Worm (Caenorhabditis elegans) whole organism, L1 larva: Measurements from ENCODE around the gene mcp-1.

Experiments used
- dpl-1 ChIP-seq, 3 experiments: fragments of 150-350 bp in 2 of 3; sonication (generic microtip) in 1 of 3; optimal IDR thresholded peaks; 2 replicates each; lab custom pipeline; 2014 to 2017; ENCODE audit warnings: missing biosample characterization in 3 of 3, missing genetic modification characterization in 3 of 3, missing genetic modification reagents in 3 of 3
- fos-1 ChIP-seq: fragments of 150-350 bp; optimal IDR thresholded peaks from 2 replicates; lab custom pipeline; 2014; ENCODE audit warnings: missing biosample characterization, missing genetic modification characterization
- lin-15B ChIP-seq: fragments of 150-350 bp; sonication (generic microtip); optimal IDR thresholded peaks from 3 replicates; lab custom pipeline; 2014; ENCODE audit warnings: missing biosample characterization, missing genetic modification characterization
- lin-35 ChIP-seq, 2 experiments: fragments of 150-350 bp; optimal IDR thresholded peaks; 2 replicates each; lab custom pipeline; 2014; ENCODE audit warnings: missing biosample characterization in 2 of 2, missing genetic modification characterization in 2 of 2, missing genetic modification reagents in 2 of 2
- nhr-76 ChIP-seq: sonication (generic microtip); optimal IDR thresholded peaks from 2 replicates; lab custom pipeline; 2017; ENCODE audit warnings: missing biosample characterization, missing genetic modification characterization
- sptf-1 ChIP-seq: fragments of 150-350 bp; optimal IDR thresholded peaks from 2 replicates; lab custom pipeline; 2014; ENCODE audit warnings: missing biosample characterization, missing genetic modification characterization
- tbx-2 ChIP-seq: sonication (generic microtip); optimal IDR thresholded peaks from 2 replicates; lab custom pipeline; 2016; ENCODE audit warnings: missing genetic modification characterization, missing compliant biosample characterization
- unc-130 ChIP-seq: fragments of 150-350 bp; optimal IDR thresholded peaks from 2 replicates; lab custom pipeline; 2017; ENCODE audit warnings: missing biosample characterization, missing genetic modification characterization, inconsistent platforms
- unc-62 ChIP-seq: fragments of 150-350 bp; optimal IDR thresholded peaks from 2 replicates; lab custom pipeline; 2014; ENCODE audit warnings: missing biosample characterization, missing genetic modification reagents, missing genetic modification characterization

- TF ChIP-seq lin-35 (GFP tag; optimal IDR thresholded peaks at IDR 0.05; lab: Kevin White, UChicago) (no peak), dpl-1 (GFP tag; optimal IDR thresholded peaks at IDR 0.05; lab: Kevin White, UChicago) (no peak), sptf-1 (tag; lab: Kevin White, UChicago) (no peak), nhr-76 (tag; lab: Kevin White, UChicago) (no peak), unc-62 (GFP tag; lab: Kevin White, UChicago) (no peak), fos-1 (tag; lab: Kevin White, UChicago) (no peak), lin-15B (tag; lab: Kevin White, UChicago) (no peak), unc-130 (no peak), tbx-2 (tag; lab: Kevin White, UChicago) (no peak)
Observed at ce11 chrV:5964658-5965178, 3.1 kb downstream of the mcp-1 start.
